Fruit fly (Drosophila melanogaster): ENCODE measurements around the gene CG11342.

DNA sequence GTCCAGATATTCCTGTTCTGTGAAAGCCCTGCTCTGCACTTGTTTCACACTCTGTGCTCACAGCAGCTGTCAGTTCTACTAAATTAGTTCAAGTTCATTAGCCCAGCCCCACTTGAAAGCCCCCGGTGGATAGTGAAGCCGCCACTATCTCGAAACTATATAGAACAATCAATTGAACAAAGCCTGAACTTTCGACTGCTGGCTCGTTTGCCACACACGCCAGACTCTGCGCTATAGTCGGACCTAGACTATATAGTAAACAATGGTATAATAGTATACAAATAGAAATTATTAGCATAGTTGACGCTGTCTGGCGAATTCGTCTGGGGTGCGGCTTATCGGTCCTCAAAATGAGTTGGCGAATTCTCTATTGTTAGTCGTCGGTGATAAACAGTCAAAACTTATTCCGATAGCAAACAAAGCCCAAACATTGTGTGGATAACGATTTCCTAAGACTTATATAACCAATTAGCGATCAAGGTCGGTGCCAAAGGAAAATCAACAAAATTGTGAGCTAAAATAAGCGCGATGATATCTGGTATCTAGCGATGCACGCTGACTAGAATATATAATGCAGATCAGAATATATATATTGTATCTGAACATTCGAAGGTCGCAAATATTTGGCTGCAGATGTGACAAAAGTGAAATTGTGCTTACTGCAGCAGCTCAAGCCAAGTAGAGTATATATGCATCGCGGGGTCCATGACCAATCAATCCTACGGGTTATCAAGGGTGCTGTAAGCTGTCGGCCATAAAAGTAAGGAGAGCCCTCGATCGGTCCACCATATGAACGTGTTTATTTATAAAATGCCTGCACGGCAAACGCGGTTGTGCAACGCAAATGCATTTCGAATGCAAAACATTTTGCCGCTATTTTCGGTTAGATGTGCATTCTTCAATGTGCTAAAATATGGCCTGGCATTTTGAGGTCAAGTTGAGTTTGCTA is 48.3 kb upstream of the CG11342 start:
- TF ChIP-seq Pif1A (GFP tag; optimal IDR thresholded peaks at IDR 0.05), result no peak
- TF ChIP-seq rn (GFP tag; IDR thresholded peaks at IDR 0.05), result no peak
- no peak for TF ChIP-seq CG17806 (tag; optimal IDR thresholded peaks at IDR 0.05)
- no peak for TF ChIP-seq CG4496 (GFP tag; IDR thresholded peaks at IDR 0.05)
- no peak for TF ChIP-seq CG34367 (tag; optimal IDR thresholded peaks at IDR 0.05)
- no peak for TF ChIP-seq CG9948 (tag; optimal IDR thresholded peaks at IDR 0.05)
- TF ChIP-seq CG8159 (tag; optimal IDR thresholded peaks at IDR 0.05), result no peak
- TF ChIP-seq Ets98B (GFP tag; IDR thresholded peaks at IDR 0.05), result no peak
- TF ChIP-seq EcR (GFP tag; optimal IDR thresholded peaks at IDR 0.05), result peak; percentile 60
- TF ChIP-seq Snoo (tag; optimal IDR thresholded peaks at IDR 0.05), result no peak
- TF ChIP-seq CG32121 (GFP tag; IDR thresholded peaks at IDR 0.05), result no peak
- TF ChIP-seq CG12605 (GFP tag; IDR thresholded peaks at IDR 0.05), result no peak
- TF ChIP-seq fd96Ca (GFP tag; IDR thresholded peaks at IDR 0.05), result 0 out of 3 replicates have a peak, but pooled peaks have one; percentile 14
